Worm (Caenorhabditis elegans): Measurements from ENCODE around the gene Y45G12C.1.
A peak's percentile ranks its signal among the peaks of the same experiment; 100 is the strongest.
"Not testable (repeated sequence)": the region's sequence is repeated elsewhere in the genome, so short reads cannot be mapped to it uniquely, and the experiment has no call there.

The Y45G12C.1 gene

DNA sequence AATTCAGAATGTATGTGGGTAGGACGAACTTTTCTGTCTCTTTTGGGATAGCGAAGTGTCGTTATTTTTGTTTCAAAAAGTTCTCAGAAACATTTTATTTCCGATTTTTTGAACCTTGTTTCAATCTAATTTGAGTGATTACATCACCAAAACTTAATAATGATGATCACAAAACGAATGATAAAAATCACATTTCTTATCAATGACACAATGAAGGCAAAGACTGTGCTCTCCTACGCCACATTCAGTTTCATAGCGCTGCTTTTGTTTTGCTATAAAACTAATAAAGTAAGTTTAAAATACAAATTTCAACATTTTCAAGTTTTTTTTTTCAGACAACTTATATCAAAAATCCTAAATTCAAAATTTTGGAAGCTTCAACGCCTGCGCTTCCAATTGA is at the start of gene Y45G12C.1:
Gene Y45G12C.1 (plus strand): TSS at position 159 of the 400 bp plus-strand sequence.
- peak; percentile 60 for TF ChIP-seq nhr-80 (tag; optimal IDR thresholded peaks at IDR 0.05)
- no peak for TF ChIP-seq ztf-3 (GFP tag; optimal IDR thresholded peaks at IDR 0.05)

DNA sequence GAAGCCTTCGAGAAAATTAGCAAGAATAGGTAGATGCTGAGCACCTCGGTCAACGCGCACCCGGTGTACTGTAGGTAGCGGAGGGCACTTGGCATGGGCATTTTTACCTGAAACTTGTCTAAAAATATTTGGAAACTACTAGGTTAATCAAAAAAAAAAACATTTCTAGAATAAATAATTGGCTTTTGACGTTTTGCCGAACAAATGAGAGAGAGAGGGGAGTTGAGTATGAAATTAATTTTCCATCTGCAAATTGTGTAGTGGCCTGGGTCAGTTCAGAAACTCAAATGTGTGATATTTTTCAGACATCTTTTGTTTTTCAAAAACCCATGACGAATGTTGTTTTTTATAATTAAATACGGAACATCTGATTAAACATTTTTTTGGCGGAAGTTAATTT is 29.2 kb upstream of the Y45G12C.1 start, which contains the start of gene Y45G12C.10:
Gene Y45G12C.10 (minus strand): TSS at position 101 of the 400 bp plus-strand sequence.
- TF ChIP-seq efl-1 (GFP tag; optimal IDR thresholded peaks at IDR 0.05); dox-1 (GFP tag; IDR thresholded peaks at IDR 0.05); Y56A3A.18 (GFP tag; IDR thresholded peaks at IDR 0.05): not testable (repeated sequence)

DNA sequence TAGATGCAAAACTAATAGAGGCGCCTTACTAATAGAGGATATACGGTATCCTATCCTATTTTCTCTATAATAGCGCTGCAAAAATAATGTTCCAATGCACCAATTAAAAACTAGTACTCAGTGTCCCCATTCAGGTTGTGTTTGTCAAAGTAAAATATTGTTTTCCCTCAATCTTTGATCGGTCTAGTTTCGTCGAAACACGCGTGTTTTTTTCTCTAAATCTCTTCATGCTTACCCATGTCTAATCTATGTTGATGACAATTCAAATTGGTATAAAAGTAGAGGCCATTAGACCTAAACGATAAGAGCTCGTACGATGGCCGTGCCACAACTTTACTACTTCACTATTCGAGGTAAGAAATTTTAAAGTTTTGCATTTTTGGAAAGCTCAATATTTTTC is 4.1 kb upstream of the Y45G12C.1 start, which contains the start of gene gst-10:
Gene gst-10 (plus strand): TSS at position 301 of the 400 bp plus-strand sequence.
- not testable (repeated sequence) for TF ChIP-seq F57A8.1 (GFP tag; optimal IDR thresholded peaks at IDR 0.05); lin-35 (GFP tag; optimal IDR thresholded peaks at IDR 0.05); rec-8 (tag; optimal IDR thresholded peaks at IDR 0.05)

DNA sequence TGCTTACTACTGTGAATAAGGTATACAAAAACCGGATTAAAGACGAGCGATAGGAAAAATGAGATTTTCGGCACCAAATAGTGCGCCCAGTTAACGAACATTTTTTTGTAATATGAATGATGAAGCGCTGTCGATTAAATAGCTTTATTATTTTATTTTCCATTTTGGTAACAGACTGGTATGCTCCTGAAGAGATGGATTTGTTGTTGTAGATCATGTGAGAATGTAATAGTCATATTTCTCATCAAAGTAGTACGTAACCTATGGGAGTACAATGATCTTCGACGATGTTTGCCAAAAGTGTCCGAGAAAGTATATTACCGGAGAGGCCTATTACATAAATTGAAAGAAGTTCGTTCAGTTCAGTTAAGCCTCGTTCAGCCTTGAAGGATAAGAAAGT is 5.2 kb downstream of the Y45G12C.1 start, which contains the start of gene srj-19:
Gene srj-19 (minus strand): TSS at position 101 of the 400 bp plus-strand sequence.
- TF ChIP-seq nhr-27 (tag; optimal IDR thresholded peaks at IDR 0.05) (no peak), tlf-1 (GFP tag; optimal IDR thresholded peaks at IDR 0.05) (no peak), somi-1 (GFP tag; optimal IDR thresholded peaks at IDR 0.05) (no peak), Y53G8AR.9 (GFP tag; conservative IDR thresholded peaks at IDR 0.05) (no peak), ztf-6 (GFP tag; IDR thresholded peaks at IDR 0.05) (no peak), lir-1 (GFP tag; conservative IDR thresholded peaks at IDR 0.05) (no peak), F49E8.2 (tag; optimal IDR thresholded peaks at IDR 0.05; ENCODE audit: insufficient read depth) (no peak), hmg-20 (GFP tag; IDR thresholded peaks at IDR 0.05) (no peak), C17E4.6 (GFP tag; IDR thresholded peaks at IDR 0.05) (no peak), T26A5.8 (tag; optimal IDR thresholded peaks at IDR 0.05) (no peak), F39B2.1 (GFP tag; IDR thresholded peaks at IDR 0.05) (no peak), aptf-3 (GFP tag; IDR thresholded peaks at IDR 0.05) (no peak), ztf-18 (tag; optimal IDR thresholded peaks at IDR 0.05) (no peak), hlh-26 (GFP tag; conservative IDR thresholded peaks at IDR 0.05) (no peak), ekl-4 (GFP tag; IDR thresholded peaks at IDR 0.05) (no peak), attf-5 (GFP tag; optimal IDR thresholded peaks at IDR 0.05) (no peak), B0035.1 (tag; optimal IDR thresholded peaks at IDR 0.05) (no peak)

DNA sequence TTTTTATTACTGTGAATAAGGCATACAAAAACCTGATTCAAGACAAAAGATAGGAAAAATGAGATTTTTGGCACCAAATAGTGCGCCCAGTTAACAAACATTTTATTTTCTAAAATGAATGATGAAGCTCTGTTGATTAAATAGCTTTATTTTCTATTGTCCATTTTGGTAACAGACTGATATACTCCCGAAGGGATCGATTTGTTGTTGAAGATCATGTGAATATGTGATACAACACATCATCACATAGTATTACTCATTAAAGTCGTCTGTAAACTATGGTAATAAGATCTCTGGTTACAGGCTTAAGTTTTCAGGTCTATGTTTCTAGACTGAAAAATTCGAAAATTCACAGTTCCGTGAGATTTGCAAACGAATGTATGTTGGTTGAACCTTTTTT is 7.6 kb downstream of the Y45G12C.1 start, which contains the start of gene srj-20:
Gene srj-20 (minus strand): TSS at position 101 of the 400 bp plus-strand sequence.
- no peak for TF ChIP-seq mcd-1 (GFP tag; IDR thresholded peaks at IDR 0.05)
- TF ChIP-seq pbrm-1 (GFP tag; IDR thresholded peaks at IDR 0.05), result no peak
- no peak for TF ChIP-seq nhr-90 (tag; optimal IDR thresholded peaks at IDR 0.05)
- TF ChIP-seq Y95B8A.8 (GFP tag; IDR thresholded peaks at IDR 0.05), result no peak
- TF ChIP-seq zim-3 (tag; optimal IDR thresholded peaks at IDR 0.05), result no peak
- TF ChIP-seq K11D2.4 (GFP tag; IDR thresholded peaks at IDR 0.05), result no peak
- no peak for TF ChIP-seq F39B2.1 (GFP tag; IDR thresholded peaks at IDR 0.05)
- TF ChIP-seq let-526 (GFP tag; IDR thresholded peaks at IDR 0.05), result no peak
- no peak for TF ChIP-seq F10E7.11 (tag; optimal IDR thresholded peaks at IDR 0.05)
- no peak for TF ChIP-seq madf-3 (GFP tag; IDR thresholded peaks at IDR 0.05)
- no peak for TF ChIP-seq nhr-27 (tag; optimal IDR thresholded peaks at IDR 0.05)
- no peak for TF ChIP-seq unc-62 (GFP tag; optimal IDR thresholded peaks at IDR 0.05)
